Worm (Caenorhabditis elegans): ENCODE measurements around the gene his-73.
A peak's percentile ranks its signal among the peaks of the same experiment; 100 is the strongest.

Gene his-73

DNA sequence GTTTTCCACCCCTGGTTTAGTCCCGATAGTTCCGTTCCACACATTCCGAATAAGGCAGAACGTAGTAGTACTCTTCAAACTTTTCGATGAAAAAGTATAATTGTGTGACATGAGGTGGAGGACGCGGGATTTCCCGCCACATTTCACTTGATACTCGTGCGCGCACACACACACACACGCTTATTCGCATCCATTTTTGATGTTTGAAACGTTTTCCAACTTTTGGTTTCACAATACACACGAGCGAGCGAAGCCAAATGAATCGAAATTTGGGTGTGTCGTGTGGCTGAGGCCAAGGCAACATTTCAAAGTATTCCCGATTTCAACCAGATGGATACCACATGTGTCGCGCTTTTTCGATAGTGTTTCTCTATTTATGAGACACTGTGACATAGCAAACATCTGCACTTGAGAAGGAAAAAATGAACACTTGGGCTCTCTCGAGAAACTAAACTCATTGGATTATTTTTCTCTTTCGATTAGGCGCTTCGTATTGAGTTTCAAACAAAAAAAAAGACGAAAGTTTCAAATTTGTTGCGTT is 10.1 kb downstream of the his-73 start:
- TF ChIP-seq ceh-19 (GFP tag; optimal IDR thresholded peaks at IDR 0.05) = peak; percentile 10
- TF ChIP-seq hlh-8 (tag; optimal IDR thresholded peaks at IDR 0.05) = peak; percentile 57
- TF ChIP-seq lim-6 (tag; optimal IDR thresholded peaks at IDR 0.05) = no peak

ce11 chrII:13195163-13195562 is 11.7 kb downstream of the his-73 start, which contains the start of gene lec-1:
Gene lec-1 (plus strand): TSS chrII:13195549.
- TF ChIP-seq dmd-4 (tag; optimal IDR thresholded peaks at IDR 0.05; ENCODE audit: borderline replicate concordance) (peak; percentile 36), ztf-16 (tag; optimal IDR thresholded peaks at IDR 0.05) (no peak), unc-42 (tag; optimal IDR thresholded peaks at IDR 0.05) (peak; percentile 61), ets-4 (tag; optimal IDR thresholded peaks at IDR 0.05) (no peak), ceh-34 (tag; optimal IDR thresholded peaks at IDR 0.05) (peak; percentile 18), pqm-1 (tag; optimal IDR thresholded peaks at IDR 0.05) (no peak), dve-1 (tag; optimal IDR thresholded peaks at IDR 0.05) (peak; percentile 62), fkh-10 (GFP tag; optimal IDR thresholded peaks at IDR 0.05) (no peak), rnt-1 (tag; optimal IDR thresholded peaks at IDR 0.05) (peak; percentile 29), unc-55 (GFP tag; optimal IDR thresholded peaks at IDR 0.05) (peak; percentile 49), nfya-1 (tag; optimal IDR thresholded peaks at IDR 0.05) (peak; percentile 69), tbx-2 (tag; optimal IDR thresholded peaks at IDR 0.05) (peak; percentile 68), ceh-31 (tag; optimal IDR thresholded peaks at IDR 0.05) (peak; percentile 52), ceh-30 (tag; optimal IDR thresholded peaks at IDR 0.05) (no peak), ceh-14 (tag; optimal IDR thresholded peaks at IDR 0.05) (peak; percentile 31), ceh-18 (tag; optimal IDR thresholded peaks at IDR 0.05) (peak; percentile 42)

DNA sequence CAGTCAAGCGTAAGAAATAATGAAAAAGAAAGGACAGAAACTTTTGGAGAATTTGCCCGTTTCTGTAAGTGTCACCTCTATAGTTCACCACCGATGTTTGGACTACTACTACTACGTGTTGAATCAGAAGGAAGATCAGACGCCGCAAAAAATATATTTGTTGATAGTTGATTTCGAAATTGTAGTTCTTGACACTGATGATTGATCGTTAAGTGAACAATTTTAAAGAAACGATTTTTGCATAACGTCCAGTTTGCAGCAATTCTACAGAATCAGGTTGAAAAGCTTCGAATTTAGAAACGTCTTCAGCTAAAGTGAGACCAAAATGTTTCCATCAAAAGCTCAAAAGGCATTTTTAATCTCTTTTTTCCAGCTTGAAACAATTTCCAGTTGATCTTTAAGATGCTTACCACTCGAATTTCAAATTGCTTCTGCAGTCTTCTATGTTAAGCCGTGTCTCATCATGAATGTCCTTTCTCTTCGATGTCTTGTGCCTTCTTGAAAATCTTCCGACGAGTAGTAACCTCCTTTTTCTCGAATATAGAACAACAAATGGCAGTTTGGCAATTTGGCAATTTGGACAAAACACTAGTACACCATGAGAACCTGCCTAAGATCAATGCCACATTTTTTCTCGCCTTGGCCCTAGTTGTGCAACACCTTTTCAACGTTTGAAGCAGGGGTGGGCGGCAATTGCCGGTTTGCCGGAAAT is 12.4 kb downstream of the his-73 start:
- TF ChIP-seq pqm-1 (tag; optimal IDR thresholded peaks at IDR 0.05) (no peak), ets-4 (tag; optimal IDR thresholded peaks at IDR 0.05) (no peak), ama-1 (optimal IDR thresholded peaks at IDR 0.05) (no peak), dmd-4 (tag; optimal IDR thresholded peaks at IDR 0.05; ENCODE audit: borderline replicate concordance) (no peak), C08G9.2 (tag; optimal IDR thresholded peaks at IDR 0.05) (no peak), hlh-30 (tag; optimal IDR thresholded peaks at IDR 0.05; ENCODE audit: insufficient read depth) (no peak), tbx-7 (tag; optimal IDR thresholded peaks at IDR 0.05) (no peak), ceh-6 (GFP tag; optimal IDR thresholded peaks at IDR 0.05) (no peak), sox-2 (GFP tag; IDR thresholded peaks at IDR 0.05) (no peak), elt-2 (tag; optimal IDR thresholded peaks at IDR 0.05) (no peak), ceh-24 (tag; optimal IDR thresholded peaks at IDR 0.05) (no peak), syd-9 (tag; optimal IDR thresholded peaks at IDR 0.05) (no peak), sdc-2 (tag; optimal IDR thresholded peaks at IDR 0.05) (no peak), madf-2 (tag; optimal IDR thresholded peaks at IDR 0.05) (no peak), tbx-2 (tag; optimal IDR thresholded peaks at IDR 0.05) (no peak), Y22D7AL.16 (tag; optimal IDR thresholded peaks at IDR 0.05) (no peak), nhr-11 (tag; optimal IDR thresholded peaks at IDR 0.05) (no peak), K02D7.2 (tag; optimal IDR thresholded peaks at IDR 0.05) (no peak)

DNA sequence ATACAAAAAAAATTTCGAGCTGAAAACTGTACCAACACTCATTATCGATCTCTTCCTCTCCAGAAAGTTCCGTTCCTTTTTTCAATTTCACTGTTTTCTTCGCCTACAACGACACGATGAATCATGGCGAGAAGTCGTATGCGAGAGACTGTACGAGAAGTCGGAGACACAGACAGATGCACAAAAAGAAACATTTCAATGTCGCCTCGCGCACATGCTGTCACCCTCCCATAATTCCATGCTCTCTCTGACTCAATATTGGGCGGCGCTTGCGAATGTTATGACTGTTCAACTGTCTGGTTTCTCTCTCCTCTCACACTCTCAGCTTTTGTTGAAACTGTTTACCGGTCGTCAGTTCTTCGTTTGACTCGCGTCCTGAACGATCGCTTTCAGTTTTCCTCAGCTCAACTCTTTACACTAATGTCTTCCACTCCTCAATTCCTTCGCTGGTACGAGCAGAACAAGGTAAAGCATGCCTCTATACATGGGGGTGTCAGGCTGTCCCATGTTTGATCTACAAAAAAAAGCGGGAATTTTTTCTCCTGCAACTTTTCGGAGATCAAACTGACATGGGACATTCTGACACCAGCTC is 13.3 kb downstream of the his-73 start:
- TF ChIP-seq fkh-6 (tag; optimal IDR thresholded peaks at IDR 0.05) (no peak), K02D7.2 (tag; optimal IDR thresholded peaks at IDR 0.05) (no peak), T23F11.4 (GFP tag; optimal IDR thresholded peaks at IDR 0.05) (no peak), tbx-7 (tag; optimal IDR thresholded peaks at IDR 0.05) (no peak), ref-2 (tag; optimal IDR thresholded peaks at IDR 0.05) (no peak), madf-2 (tag; optimal IDR thresholded peaks at IDR 0.05) (no peak)
